Worm (Caenorhabditis elegans): ENCODE results near the gene F10D2.16.

- no peak for TF ChIP-seq ama-1 (optimal IDR thresholded peaks at IDR 0.05)
- TF ChIP-seq ets-7 (tag; optimal IDR thresholded peaks at IDR 0.05) = no peak
- TF ChIP-seq flt-1 (GFP tag; IDR thresholded peaks at IDR 0.05) = no peak
- TF ChIP-seq ceh-13 (GFP tag; optimal IDR thresholded peaks at IDR 0.05) = no peak
- no peak for TF ChIP-seq B0310.2 (tag; optimal IDR thresholded peaks at IDR 0.05)
Measured at ce11 chrV:7164210-7164609, 30.1 kb downstream of the F10D2.16 start, which contains the start of gene srh-83.

Data from whole organism, early embryonic.